Worm (Caenorhabditis elegans) whole organism, L1 larva: ENCODE measurements around the gene K07F5.12.

Experiments
- C34B4.2 ChIP-seq: sonication (generic microtip); optimal IDR thresholded peaks from 2 replicates; lab custom pipeline; 2017; ENCODE audit warnings: mild to moderate bottlenecking, missing genetic modification characterization, missing compliant biosample characterization
- efl-1 ChIP-seq, 4 experiments: fragments of 150-350 bp; optimal IDR thresholded peaks in 3 of 4; peaks in 1 of 4; 1 replicate in 1 of 4; 2 replicates in 3 of 4; lab custom pipeline; 2014; ENCODE audit warnings: missing biosample characterization in 2 of 4, missing genetic modification characterization in 2 of 4, missing genetic modification reagents in 2 of 4
- mdl-1 ChIP-seq, 2 experiments: fragments of 150-350 bp; optimal IDR thresholded peaks; 2 replicates each; lab custom pipeline; 2014 to 2017; ENCODE audit warnings: missing biosample characterization in 2 of 2, missing genetic modification characterization in 2 of 2, inconsistent platforms in 1 of 2

DNA sequence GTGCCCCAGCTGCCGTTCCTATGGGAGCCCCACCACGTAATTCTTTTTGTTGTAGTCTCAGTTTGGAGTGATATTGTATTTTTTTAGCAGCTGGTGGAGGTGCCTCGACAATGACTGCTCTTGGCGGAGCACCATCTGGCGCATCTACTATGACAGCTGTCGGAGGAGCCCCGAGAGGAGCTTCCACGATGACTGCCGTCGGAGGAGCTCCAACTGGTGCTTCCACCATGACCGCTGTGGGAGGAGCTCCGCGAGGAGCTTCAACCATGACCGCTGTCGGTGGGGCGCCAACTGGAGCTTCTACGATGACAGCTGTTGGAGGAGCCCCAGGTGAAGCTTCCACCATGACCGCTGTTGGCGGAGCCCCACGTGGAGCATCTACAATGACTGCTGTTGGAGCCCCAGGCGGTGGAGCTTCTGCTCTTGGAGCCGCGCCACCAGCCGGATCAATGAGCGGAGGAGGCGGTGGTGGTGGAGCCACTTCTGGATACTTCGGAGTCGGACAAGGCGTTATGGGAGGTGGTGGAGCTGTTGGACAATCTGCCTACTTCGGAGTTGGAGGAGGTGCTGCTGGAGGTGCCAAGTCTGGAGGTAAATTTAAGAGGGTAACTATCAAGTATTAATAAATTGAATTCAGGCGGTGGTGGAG, 2.9 kb upstream of the K07F5.12 start:
- no peak for TF ChIP-seq mdl-1 (tag; optimal IDR thresholded peaks at IDR 0.05; lab: Kevin White, UChicago)
- no peak for TF ChIP-seq C34B4.2
- no peak for TF ChIP-seq efl-1 (optimal IDR thresholded peaks at IDR 0.05; lab: Kevin White, UChicago)
- TF ChIP-seq efl-1 (GFP tag; optimal IDR thresholded peaks at IDR 0.05 in 1 of 2; lab: Kevin White, UChicago): no peak
